Fruit fly (Drosophila melanogaster) whole organism, embryonic: ENCODE data around the gene CG5390.
A peak's percentile ranks its signal among the peaks of the same experiment; 100 is the strongest.

ENCODE experiments used
- CG11696 ChIP-seq: fragments of 200-800 bp; sonication (Bioruptor generic); IDR thresholded peaks from 2 replicates; pipeline ENCODE4 v1.3.6; 2022; ENCODE audit warnings: missing biosample characterization, missing genetic modification characterization
- CG12942 ChIP-seq: fragments of 200-800 bp; sonication (Bioruptor generic); optimal IDR thresholded peaks from 3 replicates; lab custom pipeline; 2016; ENCODE audit warnings: missing biosample characterization, missing genetic modification characterization
- CG13894 ChIP-seq: fragments of 200-800 bp; sonication (Bioruptor generic); optimal IDR thresholded peaks from 3 replicates; lab custom pipeline; 2018; ENCODE audit warnings: missing biosample characterization, mild to moderate bottlenecking, missing genetic modification characterization, moderate library complexity
- CG15479 ChIP-seq: fragments of 200-800 bp; sonication (Bioruptor generic); optimal IDR thresholded peaks from 3 replicates; lab custom pipeline; 2019; ENCODE audit warnings: missing biosample characterization, mild to moderate bottlenecking, missing genetic modification characterization, moderate library complexity
- CG15696 ChIP-seq: fragments of 200-800 bp; sonication (Bioruptor generic); optimal IDR thresholded peaks from 2 replicates; lab custom pipeline; 2019; ENCODE audit warnings: missing biosample characterization, mild to moderate bottlenecking, missing genetic modification characterization, moderate library complexity
- CG16815 ChIP-seq: fragments of 200-800 bp; sonication (Bioruptor generic); optimal IDR thresholded peaks from 3 replicates; lab custom pipeline; 2017; ENCODE audit warnings: missing biosample characterization, mild to moderate bottlenecking, missing genetic modification characterization
- CG17802 ChIP-seq: fragments of 200-800 bp; sonication (Bioruptor generic); optimal IDR thresholded peaks from 2 replicates; lab custom pipeline; 2018; ENCODE audit warnings: missing biosample characterization, mild to moderate bottlenecking, missing genetic modification characterization, moderate library complexity
- CG18599 ChIP-seq: fragments of 200-800 bp; sonication (Bioruptor generic); optimal IDR thresholded peaks from 3 replicates; lab custom pipeline; 2017; ENCODE audit warnings: missing biosample characterization, missing genetic modification characterization, mild to moderate bottlenecking, moderate library complexity, missing genetic modification reagents
- CG32772 ChIP-seq: fragments of 200-800 bp; sonication (Bioruptor generic); IDR thresholded peaks from 2 replicates; pipeline ENCODE4 v1.3.6; 2022; ENCODE audit warnings: missing biosample characterization, missing genetic modification characterization
- CG3407 ChIP-seq: fragments of 200-800 bp; sonication (Bioruptor generic); optimal IDR thresholded peaks from 2 replicates; lab custom pipeline; 2018; ENCODE audit warnings: missing biosample characterization, mild to moderate bottlenecking, missing genetic modification characterization
- CG34224 ChIP-seq: fragments of 200-800 bp; sonication (Bioruptor generic); IDR thresholded peaks from 3 replicates; pipeline ENCODE4 v1.3.6; 2022; ENCODE audit warnings: missing biosample characterization, missing genetic modification characterization; ENCODE audit not compliant: partially characterized antibody
- CG3838 ChIP-seq: fragments of 200-800 bp; sonication (Bioruptor generic); optimal IDR thresholded peaks from 3 replicates; lab custom pipeline; 2016; ENCODE audit warnings: missing biosample characterization, missing genetic modification characterization
- CG4424 ChIP-seq: fragments of 200-800 bp; sonication (Bioruptor generic); optimal IDR thresholded peaks from 3 replicates; lab custom pipeline; 2016; ENCODE audit warnings: missing biosample characterization, missing genetic modification characterization
- CoRest ChIP-seq: fragments of 200-800 bp; sonication (Bioruptor generic); optimal IDR thresholded peaks from 3 replicates; lab custom pipeline; 2018; ENCODE audit warnings: missing biosample characterization, mild to moderate bottlenecking, missing genetic modification characterization, moderate library complexity
- CrebB ChIP-seq: fragments of 200-800 bp; sonication (Bioruptor generic); optimal IDR thresholded peaks from 3 replicates; lab custom pipeline; 2018; ENCODE audit warnings: missing biosample characterization, mild to moderate bottlenecking, missing genetic modification characterization
- D19A ChIP-seq: fragments of 200-800 bp; optimal IDR thresholded peaks from 3 replicates; lab custom pipeline; 2019; ENCODE audit warnings: missing biosample characterization, mild to moderate bottlenecking, missing genetic modification characterization, moderate library complexity
- Dbx ChIP-seq: fragments of 200-800 bp; sonication (Bioruptor generic); IDR thresholded peaks from 3 replicates; pipeline ENCODE4 v1.3.6; 2022; ENCODE audit warnings: missing biosample characterization, missing genetic modification characterization
- E2f1 ChIP-seq: fragments of 200-800 bp; sonication (Bioruptor generic); IDR thresholded peaks from 2 replicates; pipeline ENCODE4 v1.3.6; 2022; ENCODE audit warnings: missing biosample characterization, missing genetic modification characterization
- Hr51 ChIP-seq, 2 experiments: fragments of 200-800 bp; sonication (Bioruptor generic); optimal IDR thresholded peaks; 2 replicates in 1 of 2; 3 replicates in 1 of 2; lab custom pipeline; 2016 to 2018; ENCODE audit warnings: missing biosample characterization in 2 of 2, missing genetic modification characterization in 2 of 2, mild to moderate bottlenecking in 1 of 2, moderate library complexity in 1 of 2
- Lim3 ChIP-seq: fragments of 200-800 bp; sonication (Bioruptor generic); IDR thresholded peaks from 2 replicates; pipeline ENCODE4 v1.3.6; 2022; ENCODE audit warnings: missing biosample characterization, missing genetic modification characterization
- MBD-R2 ChIP-seq: fragments of 200-800 bp; sonication (Bioruptor generic); IDR thresholded peaks from 2 replicates; pipeline ENCODE4 v1.3.6; 2022; ENCODE audit warnings: missing biosample characterization, missing genetic modification characterization
- Mrtf ChIP-seq: fragments of 200-800 bp; sonication (Bioruptor generic); IDR thresholded peaks from 3 replicates; pipeline ENCODE4 v1.3.6; 2022; ENCODE audit warnings: missing biosample characterization, missing genetic modification characterization
- NK7.1 ChIP-seq: fragments of 200-800 bp; sonication (Bioruptor generic); optimal IDR thresholded peaks from 3 replicates; lab custom pipeline; 2016; ENCODE audit warnings: missing biosample characterization, missing genetic modification characterization
- Neu2 ChIP-seq: fragments of 200-800 bp; sonication (Bioruptor generic); optimal IDR thresholded peaks from 3 replicates; lab custom pipeline; 2016; ENCODE audit warnings: missing biosample characterization, missing genetic modification characterization, borderline replicate concordance
- Rfx ChIP-seq: fragments of 200-800 bp; sonication (Bioruptor generic); IDR thresholded peaks from 2 replicates; pipeline ENCODE4 v1.3.6; 2022; ENCODE audit warnings: missing biosample characterization, missing genetic modification characterization
- Ssrp ChIP-seq: fragments of 200-800 bp; sonication (Bioruptor generic); optimal IDR thresholded peaks from 2 replicates; lab custom pipeline; 2018; ENCODE audit warnings: missing biosample characterization, mild to moderate bottlenecking, missing genetic modification characterization, moderate library complexity
- Taf1 ChIP-seq: fragments of 200-800 bp; sonication (Bioruptor generic); IDR thresholded peaks from 2 replicates; pipeline ENCODE4 v1.3.6; 2022; ENCODE audit warnings: missing biosample characterization, missing genetic modification characterization
- Usf ChIP-seq: fragments of 200-800 bp; sonication (Bioruptor generic); optimal IDR thresholded peaks from 2 replicates; lab custom pipeline; 2017; ENCODE audit warnings: missing genotype, missing biosample characterization, missing genetic modification characterization
- ab ChIP-seq: fragments of 200-800 bp; sonication (Bioruptor generic); optimal IDR thresholded peaks from 2 replicates; lab custom pipeline; 2016; ENCODE audit warnings: missing biosample characterization, missing genetic modification characterization
- ac ChIP-seq: fragments of 200-800 bp; sonication (Bioruptor generic); optimal IDR thresholded peaks from 3 replicates; lab custom pipeline; 2017; ENCODE audit warnings: missing biosample characterization, mild to moderate bottlenecking, missing genetic modification characterization
- cas ChIP-seq: fragments of 200-800 bp; sonication (Bioruptor generic); IDR thresholded peaks from 2 replicates; pipeline ENCODE4 v1.3.6; 2022; ENCODE audit warnings: missing biosample characterization, missing genetic modification characterization
- caup ChIP-seq: fragments of 200-800 bp; sonication (Bioruptor generic); optimal IDR thresholded peaks from 3 replicates; lab custom pipeline; 2017; ENCODE audit warnings: missing biosample characterization, mild to moderate bottlenecking, missing genetic modification characterization, moderate library complexity; ENCODE audit not compliant: severe bottlenecking
- cg ChIP-seq: fragments of 200-800 bp; sonication (Bioruptor generic); optimal IDR thresholded peaks from 3 replicates; lab custom pipeline; 2019; ENCODE audit warnings: missing biosample characterization, mild to moderate bottlenecking, missing genetic modification characterization, moderate library complexity
- corto ChIP-seq: fragments of 200-800 bp; sonication (Bioruptor generic); optimal IDR thresholded peaks from 2 replicates; lab custom pipeline; 2016; ENCODE audit warnings: missing biosample characterization, mild to moderate bottlenecking, missing genetic modification characterization, moderate library complexity
- cwo ChIP-seq: fragments of 200-800 bp; sonication (Bioruptor generic); optimal IDR thresholded peaks from 3 replicates; lab custom pipeline; 2017; ENCODE audit warnings: missing biosample characterization, missing genetic modification characterization, mild to moderate bottlenecking, moderate library complexity, missing genetic modification reagents
- dan ChIP-seq: fragments of 200-800 bp; sonication (Bioruptor generic); IDR thresholded peaks from 2 replicates; pipeline ENCODE4 v1.3.6; 2022; ENCODE audit warnings: missing biosample characterization, missing genetic modification characterization
- en ChIP-seq: fragments of 200-800 bp; sonication (Bioruptor generic); optimal IDR thresholded peaks from 2 replicates; lab custom pipeline; 2016; ENCODE audit warnings: missing biosample characterization, missing genetic modification characterization
- ewg ChIP-seq: fragments of 200-800 bp; sonication (Bioruptor generic); optimal IDR thresholded peaks from 3 replicates; lab custom pipeline; 2017; ENCODE audit warnings: mild to moderate bottlenecking, missing biosample characterization, missing genetic modification reagents, missing genetic modification characterization
- grn ChIP-seq: fragments of 200-800 bp; sonication (Bioruptor generic); optimal IDR thresholded peaks from 3 replicates; lab custom pipeline; 2017; ENCODE audit warnings: missing biosample characterization, missing genetic modification characterization
- lab ChIP-seq: fragments of 200-800 bp; sonication (Bioruptor generic); optimal IDR thresholded peaks from 3 replicates; lab custom pipeline; 2017; ENCODE audit warnings: missing biosample characterization, missing genetic modification characterization, mild to moderate bottlenecking, moderate library complexity, missing genetic modification reagents
- luna ChIP-seq: fragments of 200-800 bp; sonication (Bioruptor generic); optimal IDR thresholded peaks from 2 replicates; lab custom pipeline; 2016; ENCODE audit warnings: missing biosample characterization, missing genetic modification characterization
- maf-S ChIP-seq: fragments of 200-800 bp; sonication (Bioruptor generic); optimal IDR thresholded peaks from 2 replicates; lab custom pipeline; 2016; ENCODE audit warnings: missing biosample characterization, missing genetic modification characterization
- pb ChIP-seq: fragments of 200-800 bp; sonication (Bioruptor generic); optimal IDR thresholded peaks from 3 replicates; lab custom pipeline; 2016; ENCODE audit warnings: missing biosample characterization, missing genetic modification characterization
- schlank ChIP-seq: fragments of 200-800 bp; sonication (Bioruptor generic); optimal IDR thresholded peaks from 2 replicates; lab custom pipeline; 2018; ENCODE audit warnings: missing biosample characterization, mild to moderate bottlenecking, missing genetic modification characterization
- sisA ChIP-seq: fragments of 200-800 bp; sonication (Bioruptor generic); IDR thresholded peaks from 2 replicates; pipeline ENCODE4 v1.3.6; 2022; ENCODE audit warnings: missing biosample characterization, missing genetic modification characterization
- slbo ChIP-seq: fragments of 200-800 bp; sonication (Bioruptor generic); IDR thresholded peaks from 2 replicates; pipeline ENCODE4 v1.3.6; 2022; ENCODE audit warnings: missing biosample characterization, missing genetic modification characterization
- sna ChIP-seq: fragments of 200-800 bp; sonication (Bioruptor generic); IDR thresholded peaks from 2 replicates; pipeline ENCODE4 v1.3.6; 2022; ENCODE audit warnings: missing biosample characterization, missing genetic modification characterization; ENCODE audit not compliant: partially characterized antibody
- sqz ChIP-seq: fragments of 200-800 bp; sonication (Bioruptor generic); optimal IDR thresholded peaks from 3 replicates; lab custom pipeline; 2018; ENCODE audit warnings: missing biosample characterization, mild to moderate bottlenecking, missing genetic modification characterization
- sug ChIP-seq: fragments of 200-800 bp; optimal IDR thresholded peaks from 2 replicates; lab custom pipeline; 2019; ENCODE audit warnings: missing biosample characterization, mild to moderate bottlenecking, missing genetic modification characterization, moderate library complexity
- twi ChIP-seq: fragments of 200-800 bp; optimal IDR thresholded peaks from 2 replicates; lab custom pipeline; 2019; ENCODE audit warnings: missing biosample characterization, mild to moderate bottlenecking, missing genetic modification characterization, moderate library complexity
- z ChIP-seq: fragments of 200-800 bp; sonication (Bioruptor generic); IDR thresholded peaks from 3 replicates; pipeline ENCODE4 v1.3.6; 2022; ENCODE audit warnings: missing biosample characterization, missing genetic modification characterization

Gene CG5390

dm6 chr2L:10278658-10279057 lies 27.7 kb downstream of the CG5390 start, which contains the start of gene Utx (continued):
- TF ChIP-seq CoRest (tag; lab: Kevin White, UChicago) (no peak), ac (GFP tag; lab: Kevin White, UChicago) (no peak), CG34224 (GFP tag; lab: Robert Waterston, UW) (peak; percentile 81), Mrtf (no peak), CG32772 (no peak), Ssrp (tag; lab: Kevin White, UChicago) (no peak), cwo (no peak), corto (no peak), caup (no peak), CG13894 (tag; lab: Kevin White, UChicago) (no peak), luna (GFP tag; lab: Kevin White, UChicago) (no peak), dan (GFP tag; lab: Robert Waterston, UW) (no peak), schlank (no peak), CG15696 (tag; lab: Kevin White, UChicago) (no peak), cas (no peak), sisA (GFP tag; lab: Robert Waterston, UW) (no peak), CG11696 (GFP tag; lab: Robert Waterston, UW) (no peak), Neu2 (GFP tag; lab: Kevin White, UChicago) (no peak), grn (no peak), Taf1 (GFP tag; lab: Robert Waterston, UW) (no peak), D19A (tag; lab: Kevin White, UChicago) (no peak), CG4424 (GFP tag; lab: Kevin White, UChicago) (no peak), Usf (GFP tag; lab: Kevin White, UChicago) (no peak), z (no peak), Dbx (peak; percentile 23; the same call in 1 of the 3 replicates), CG17802 (peak; percentile 80), twi (tag; lab: Kevin White, UChicago) (no peak), maf-S (GFP tag; lab: Kevin White, UChicago) (no peak), CG3407 (no peak), CG3838 (GFP tag; lab: Kevin White, UChicago) (no peak), sna (GFP tag; lab: Robert Waterston, UW) (peak; percentile 61; the same call in 1 of the 2 replicates), slbo (GFP tag; lab: Robert Waterston, UW) (peak; percentile 57; the same call in 1 of the 2 replicates), NK7.1 (no peak), sqz (GFP tag; lab: Kevin White, UChicago) (no peak), sug (no peak), ewg (GFP tag; lab: Kevin White, UChicago) (no peak), en (GFP tag; lab: Kevin White, UChicago) (no peak), Rfx (peak; percentile 39; the same call in 1 of the 2 replicates), Hr51 (GFP tag; optimal IDR thresholded peaks at IDR 0.05; lab: Kevin White, UChicago) (no peak), CG18599 (GFP tag; lab: Kevin White, UChicago) (no peak), CG12942 (GFP tag; lab: Kevin White, UChicago) (no peak), CrebB (tag; lab: Kevin White, UChicago) (no peak), pb (GFP tag; lab: Kevin White, UChicago) (no peak), lab (GFP tag; lab: Kevin White, UChicago) (no peak), MBD-R2 (GFP tag; lab: Robert Waterston, UW) (peak; percentile 33; the same call in 1 of the 2 replicates), cg (GFP tag; lab: Kevin White, UChicago) (no peak), E2f1 (GFP tag; lab: Robert Waterston, UW) (no peak), Lim3 (GFP tag; lab: Robert Waterston, UW) (no peak), CG15479 (GFP tag; lab: Kevin White, UChicago) (no peak), CG16815 (no peak), ab (GFP tag; lab: Kevin White, UChicago) (no peak)
